Fruit fly (Drosophila melanogaster) whole organism, embryonic: ENCODE data around the gene CG32537.

Experiments used
- C15 ChIP-seq: fragments of 200-800 bp; sonication (Bioruptor generic); IDR thresholded peaks from 3 replicates; pipeline ENCODE4 v1.3.6; 2022; ENCODE audit warnings: missing biosample characterization, missing genetic modification characterization
- CG10654 ChIP-seq: fragments of 200-800 bp; sonication (Bioruptor generic); optimal IDR thresholded peaks from 2 replicates; lab custom pipeline; 2016; ENCODE audit warnings: missing biosample characterization, missing genetic modification characterization
- CG12659 ChIP-seq: fragments of 200-800 bp; sonication (Bioruptor generic); optimal IDR thresholded peaks from 3 replicates; lab custom pipeline; 2017; ENCODE audit warnings: mild to moderate bottlenecking, missing biosample characterization, missing genetic modification reagents, missing genetic modification characterization
- CG14860 ChIP-seq: fragments of 200-800 bp; sonication (Bioruptor generic); IDR thresholded peaks from 3 replicates; pipeline ENCODE4 v1.3.6; 2022; ENCODE audit warnings: missing biosample characterization, missing genetic modification characterization; ENCODE audit not compliant: partially characterized antibody
- CG15269 ChIP-seq: fragments of 200-800 bp; sonication (Bioruptor generic); optimal IDR thresholded peaks from 2 replicates; lab custom pipeline; 2018; ENCODE audit warnings: missing biosample characterization, mild to moderate bottlenecking, missing genetic modification characterization, moderate library complexity
- CG17361 ChIP-seq: fragments of 200-800 bp; sonication (Bioruptor generic); IDR thresholded peaks from 3 replicates; pipeline ENCODE4 v1.3.6; 2022; ENCODE audit warnings: missing biosample characterization, missing genetic modification characterization
- CG17829 ChIP-seq: fragments of 200-800 bp; optimal IDR thresholded peaks from 2 replicates; lab custom pipeline; 2019; ENCODE audit warnings: missing biosample characterization, mild to moderate bottlenecking, missing genetic modification characterization, moderate library complexity
- CG18011 ChIP-seq: fragments of 200-800 bp; sonication (Bioruptor generic); optimal IDR thresholded peaks from 2 replicates; lab custom pipeline; 2017; ENCODE audit warnings: missing biosample characterization, missing genetic modification characterization, mild to moderate bottlenecking, moderate library complexity, missing genotype
- CG1832 ChIP-seq: fragments of 200-800 bp; sonication (Bioruptor generic); optimal IDR thresholded peaks from 2 replicates; lab custom pipeline; 2017; ENCODE audit warnings: missing biosample characterization, mild to moderate bottlenecking, missing genetic modification characterization, inconsistent platforms
- CG2678 ChIP-seq: fragments of 200-800 bp; sonication (Bioruptor generic); optimal IDR thresholded peaks from 3 replicates; lab custom pipeline; 2019; ENCODE audit warnings: missing biosample characterization, mild to moderate bottlenecking, missing genetic modification characterization, moderate library complexity
- CG3065 ChIP-seq: fragments of 200-800 bp; sonication (Bioruptor generic); optimal IDR thresholded peaks from 2 replicates; lab custom pipeline; 2016; ENCODE audit warnings: missing biosample characterization, missing genetic modification characterization
- CG5245 ChIP-seq: fragments of 200-800 bp; sonication (Bioruptor generic); optimal IDR thresholded peaks from 3 replicates; lab custom pipeline; 2016; ENCODE audit warnings: missing biosample characterization, missing genetic modification characterization
- CG8924 ChIP-seq: fragments of 200-800 bp; optimal IDR thresholded peaks from 3 replicates; lab custom pipeline; 2019; ENCODE audit warnings: missing biosample characterization, mild to moderate bottlenecking, missing genetic modification characterization, moderate library complexity
- CkIIα-i1 ChIP-seq: fragments of 200-800 bp; sonication (Bioruptor generic); IDR thresholded peaks from 2 replicates; pipeline ENCODE4 v1.3.6; 2022; ENCODE audit warnings: missing biosample characterization, missing genetic modification characterization
- Ets65A ChIP-seq: fragments of 200-800 bp; sonication (Bioruptor generic); peaks from one replicate; lab custom pipeline; 2016; ENCODE audit warnings: missing biosample characterization, missing genetic modification characterization
- Fer3 ChIP-seq: fragments of 200-800 bp; sonication (Bioruptor generic); optimal IDR thresholded peaks from 2 replicates; lab custom pipeline; 2018; ENCODE audit warnings: missing biosample characterization, mild to moderate bottlenecking, missing genetic modification characterization, moderate library complexity
- Gsc ChIP-seq: fragments of 200-800 bp; sonication (Bioruptor generic); IDR thresholded peaks from 2 replicates; pipeline ENCODE4 v1.3.6; 2022; ENCODE audit warnings: missing biosample characterization, missing genetic modification characterization
- HLHmδ ChIP-seq: fragments of 200-800 bp; sonication (Bioruptor generic); optimal IDR thresholded peaks from 2 replicates; lab custom pipeline; 2018; ENCODE audit warnings: missing biosample characterization, mild to moderate bottlenecking, missing genetic modification characterization, moderate library complexity
- Hmx ChIP-seq: fragments of 200-800 bp; sonication (Bioruptor generic); optimal IDR thresholded peaks from 2 replicates; lab custom pipeline; 2016; ENCODE audit warnings: missing biosample characterization, missing genetic modification characterization
- Med ChIP-seq: fragments of 200-800 bp; sonication (Bioruptor generic); peaks from one replicate; lab custom pipeline; 2016; ENCODE audit warnings: missing biosample characterization, missing genetic modification characterization, mild to moderate bottlenecking, inconsistent platforms, moderate library complexity
- Myb ChIP-seq: fragments of 200-800 bp; sonication (Bioruptor generic); optimal IDR thresholded peaks from 2 replicates; lab custom pipeline; 2016; ENCODE audit warnings: missing biosample characterization, missing genetic modification characterization
- Oli ChIP-seq: fragments of 200-800 bp; sonication (Bioruptor generic); optimal IDR thresholded peaks from 2 replicates; lab custom pipeline; 2018; ENCODE audit warnings: missing biosample characterization, mild to moderate bottlenecking, missing genetic modification characterization, moderate library complexity
- PHDP ChIP-seq: fragments of 200-800 bp; sonication (Bioruptor generic); optimal IDR thresholded peaks from 3 replicates; lab custom pipeline; 2018; ENCODE audit warnings: missing biosample characterization, mild to moderate bottlenecking, missing genetic modification characterization, moderate library complexity
- Sox102F ChIP-seq: fragments of 200-800 bp; sonication (Bioruptor generic); optimal IDR thresholded peaks from 2 replicates; lab custom pipeline; 2018; ENCODE audit warnings: missing biosample characterization, mild to moderate bottlenecking, missing genetic modification characterization, moderate library complexity
- Spps ChIP-seq: fragments of 200-800 bp; sonication (Bioruptor generic); optimal IDR thresholded peaks from 2 replicates; lab custom pipeline; 2018; ENCODE audit warnings: missing biosample characterization, mild to moderate bottlenecking, missing genetic modification characterization
- Trl ChIP-seq, 3 experiments: fragments of >200 bp in 2 of 3; fragments of 200-800 bp in 1 of 3; sonication (Bioruptor generic) in 1 of 3; optimal IDR thresholded peaks; 2 replicates in 1 of 3; 3 replicates in 2 of 3; lab custom pipeline; 2016 to 2017; ENCODE audit warnings: missing biosample characterization in 1 of 3, missing genetic modification characterization in 1 of 3
- Xrp1 ChIP-seq: fragments of 200-800 bp; sonication (Bioruptor generic); IDR thresholded peaks from 2 replicates; pipeline ENCODE4 v1.3.6; 2022; ENCODE audit warnings: missing biosample characterization, missing genetic modification characterization
- amos ChIP-seq: fragments of 200-800 bp; sonication (Bioruptor generic); IDR thresholded peaks from 2 replicates; pipeline ENCODE4 v1.3.6; 2022; ENCODE audit warnings: missing biosample characterization, missing genetic modification characterization; ENCODE audit not compliant: partially characterized antibody
- ara ChIP-seq: fragments of 200-800 bp; sonication (Bioruptor generic); IDR thresholded peaks from 2 replicates; pipeline ENCODE4 v1.3.6; 2022; ENCODE audit warnings: missing biosample characterization, missing genetic modification characterization
- br ChIP-seq: fragments of >200 bp; optimal IDR thresholded peaks from 2 replicates; lab custom pipeline; 2017
- cg ChIP-seq: fragments of 200-800 bp; sonication (Bioruptor generic); optimal IDR thresholded peaks from 3 replicates; lab custom pipeline; 2019; ENCODE audit warnings: missing biosample characterization, mild to moderate bottlenecking, missing genetic modification characterization, moderate library complexity
- crol ChIP-seq: fragments of 200-800 bp; sonication (Bioruptor generic); IDR thresholded peaks from 2 replicates; pipeline ENCODE4 v1.3.6; 2022; ENCODE audit warnings: missing biosample characterization, missing genetic modification characterization
- gcm ChIP-seq: fragments of 200-800 bp; sonication (Bioruptor generic); optimal IDR thresholded peaks from 2 replicates; lab custom pipeline; 2019; ENCODE audit warnings: missing biosample characterization, mild to moderate bottlenecking, missing genetic modification characterization, moderate library complexity
- lab ChIP-seq: fragments of 200-800 bp; sonication (Bioruptor generic); optimal IDR thresholded peaks from 3 replicates; lab custom pipeline; 2017; ENCODE audit warnings: missing biosample characterization, missing genetic modification characterization, mild to moderate bottlenecking, moderate library complexity, missing genetic modification reagents
- lola ChIP-seq, 3 experiments: fragments of >200 bp in 2 of 3; fragments of 200-800 bp in 1 of 3; sonication (Bioruptor generic) in 1 of 3; optimal IDR thresholded peaks; 2 replicates each; lab custom pipeline; 2017 to 2019; ENCODE audit warnings: missing biosample characterization in 3 of 3, missing genetic modification characterization in 3 of 3, mild to moderate bottlenecking in 1 of 3, moderate library complexity in 1 of 3
- pan ChIP-seq, 4 experiments: fragments of >200 bp in 3 of 4; fragments of 200-800 bp in 1 of 4; sonication (Bioruptor generic) in 1 of 4; optimal IDR thresholded peaks in 3 of 4; IDR thresholded peaks in 1 of 4; 2 replicates each; pipeline versions ENCODE4 v1.3.6 to Lab custom; 2017 to 2022; ENCODE audit warnings: missing biosample characterization in 2 of 4, missing genetic modification characterization in 2 of 4, mixed read lengths in 1 of 4
- pb ChIP-seq: fragments of 200-800 bp; sonication (Bioruptor generic); optimal IDR thresholded peaks from 3 replicates; lab custom pipeline; 2016; ENCODE audit warnings: missing biosample characterization, missing genetic modification characterization
- pnt ChIP-seq: fragments of 200-800 bp; sonication (Bioruptor generic); optimal IDR thresholded peaks from 3 replicates; lab custom pipeline; 2016; ENCODE audit warnings: missing biosample characterization, missing genetic modification characterization
- pzg ChIP-seq: fragments of 200-800 bp; sonication (Bioruptor generic); optimal IDR thresholded peaks from 3 replicates; lab custom pipeline; 2018; ENCODE audit warnings: missing biosample characterization, mild to moderate bottlenecking, missing genetic modification characterization, moderate library complexity
- tgo ChIP-seq: fragments of 200-800 bp; sonication (Bioruptor generic); IDR thresholded peaks from 3 replicates; pipeline ENCODE4 v1.3.6; 2022; ENCODE audit warnings: missing biosample characterization, missing genetic modification characterization
- unc-4 ChIP-seq: fragments of 200-800 bp; sonication (Bioruptor generic); IDR thresholded peaks from 2 replicates; pipeline ENCODE4 v1.3.6; 2022; ENCODE audit warnings: missing biosample characterization, missing genetic modification characterization; ENCODE audit not compliant: partially characterized antibody
- unpg ChIP-seq: fragments of 200-800 bp; sonication (Bioruptor generic); optimal IDR thresholded peaks from 3 replicates; lab custom pipeline; 2018; ENCODE audit warnings: missing biosample characterization, mild to moderate bottlenecking, missing genetic modification characterization, moderate library complexity
- wdn ChIP-seq: fragments of 200-800 bp; sonication (Bioruptor generic); IDR thresholded peaks from 2 replicates; pipeline ENCODE4 v1.3.6; 2022; ENCODE audit warnings: missing biosample characterization, missing genetic modification characterization
- wek ChIP-seq: fragments of 200-800 bp; sonication (Bioruptor generic); optimal IDR thresholded peaks from 3 replicates; lab custom pipeline; 2018; ENCODE audit warnings: missing biosample characterization, mild to moderate bottlenecking, missing genetic modification characterization, moderate library complexity
- zfh1 ChIP-seq: fragments of 200-800 bp; sonication (Bioruptor generic); IDR thresholded peaks from 3 replicates; pipeline ENCODE4 v1.3.6; 2022; ENCODE audit warnings: missing biosample characterization, missing genetic modification characterization
- zfh2 ChIP-seq: fragments of 200-800 bp; sonication (Bioruptor generic); optimal IDR thresholded peaks from 2 replicates; lab custom pipeline; 2016; ENCODE audit warnings: missing biosample characterization, missing genetic modification characterization

CG32537 gene

dm6 chrX:19265802-19266479, 10.4 kb downstream of the CG32537 start:
- TF ChIP-seq Myb (GFP tag; lab: Kevin White, UChicago) (no peak), CG12659 (GFP tag; lab: Kevin White, UChicago) (no peak), CkIIα-i1 (GFP tag; lab: Robert Waterston, UW) (no peak), CG17361 (no peak), CG3065 (GFP tag; lab: Kevin White, UChicago) (no peak), CG1832 (GFP tag; lab: Kevin White, UChicago) (peak; percentile 6), CG5245 (GFP tag; lab: Kevin White, UChicago) (no peak), CG14860 (GFP tag; lab: Robert Waterston, UW) (no peak), CG18011 (GFP tag; lab: Kevin White, UChicago) (peak; percentile 94), wek (GFP tag; lab: Kevin White, UChicago) (no peak), pb (no peak), cg (peak; percentile 12), Ets65A (peak; percentile 59), zfh2 (GFP tag; lab: Kevin White, UChicago) (no peak), HLHmδ (GFP tag; lab: Kevin White, UChicago) (no peak), gcm (GFP tag; lab: Kevin White, UChicago) (peak; percentile 60), crol (GFP tag; lab: Robert Waterston, UW) (peak; percentile 61), ara (GFP tag; lab: Robert Waterston, UW) (no peak), Spps (tag; lab: Kevin White, UChicago) (no peak), lab (GFP tag; lab: Kevin White, UChicago) (peak; percentile 91)

- TF ChIP-seq pzg (no peak), Med (GFP tag; lab: Kevin White, UChicago) (peak; percentile 23), Trl (optimal IDR thresholded peaks at IDR 0.05; lab: Kevin White, UChicago) (peak in 1 of 2 experiments; percentile 43), Trl (GFP tag; optimal IDR thresholded peaks at IDR 0.05; lab: Kevin White, UChicago) (no peak), lola (GFP tag; optimal IDR thresholded peaks at IDR 0.05; lab: Kevin White, UChicago) (no peak), Hmx (GFP tag; lab: Kevin White, UChicago) (no peak), CG1832 (GFP tag; lab: Kevin White, UChicago) (peak; percentile 66), cg (peak; percentile 91)
- TF ChIP-seq, all 482 proteins: peak for 4
Observed at dm6 chrX:19264396-19264795, 11.9 kb downstream of the CG32537 start.

- TF ChIP-seq amos (GFP tag; lab: Robert Waterston, UW) (no peak), CG17829 (peak; percentile 6), CG2678 (tag; lab: Kevin White, UChicago) (peak; percentile 50), zfh1 (GFP tag; lab: Robert Waterston, UW) (no peak), Xrp1 (GFP tag; lab: Robert Waterston, UW) (peak; percentile 32; the same call in 1 of the 2 replicates), unpg (GFP tag; lab: Kevin White, UChicago) (peak; percentile 18), PHDP (peak; percentile 24), CG15269 (tag; lab: Kevin White, UChicago) (peak; percentile 35), pnt (GFP tag; lab: Kevin White, UChicago) (no peak), C15 (GFP tag; lab: Robert Waterston, UW) (no peak), wdn (GFP tag; lab: Robert Waterston, UW) (no peak), Sox102F (GFP tag; lab: Kevin White, UChicago) (no peak), CG10654 (GFP tag; lab: Kevin White, UChicago) (no peak), unc-4 (no peak), CG8924 (tag; lab: Kevin White, UChicago) (peak; percentile 3), pan (optimal IDR thresholded peaks at IDR 0.05; lab: Kevin White, UChicago) (no peak), pan (GFP tag; optimal IDR thresholded peaks at IDR 0.05 in 1 of 2, IDR thresholded peaks at IDR 0.05 in 1 of 2) (peak in 1 of 2 experiments; percentile 50), tgo (no peak; the same call in 2 of the 3 replicates), br (no peak), Oli (peak; percentile 5), Fer3 (tag; lab: Kevin White, UChicago) (peak; percentile 13), Gsc (GFP tag; lab: Robert Waterston, UW) (no peak)
Observed at dm6 chrX:19262553-19262952, 13.8 kb downstream of the CG32537 start.
